Worm (Caenorhabditis elegans) whole organism, L1 larva: ENCODE measurements around the gene srz-31.

Experiments
- C04F5.9 ChIP-seq: sonication (generic microtip); optimal IDR thresholded peaks from 2 replicates; lab custom pipeline; 2016; ENCODE audit warnings: missing genetic modification characterization, missing compliant biosample characterization
- F16B12.6 ChIP-seq: fragments of 150-350 bp; optimal IDR thresholded peaks from 2 replicates; lab custom pipeline; 2014; ENCODE audit warnings: missing biosample characterization, missing genetic modification characterization
- Y116A8C.19 ChIP-seq: sonication (generic microtip); optimal IDR thresholded peaks from 2 replicates; lab custom pipeline; 2016; ENCODE audit warnings: missing compliant biosample characterization, missing genetic modification characterization, borderline replicate concordance
- dsc-1 ChIP-seq: sonication (generic microtip); optimal IDR thresholded peaks from 2 replicates; lab custom pipeline; 2016; ENCODE audit warnings: mild to moderate bottlenecking, missing genetic modification characterization, missing compliant biosample characterization
- efl-1 ChIP-seq, 4 experiments: fragments of 150-350 bp; optimal IDR thresholded peaks in 3 of 4; peaks in 1 of 4; 1 replicate in 1 of 4; 2 replicates in 3 of 4; lab custom pipeline; 2014; ENCODE audit warnings: missing biosample characterization in 2 of 4, missing genetic modification characterization in 2 of 4, missing genetic modification reagents in 2 of 4
- egl-27 ChIP-seq, 2 experiments: fragments of 150-350 bp in 1 of 2; sonication (generic microtip); optimal IDR thresholded peaks; 3 replicates each; lab custom pipeline; 2017 to 2018; ENCODE audit warnings: missing biosample characterization in 2 of 2, missing genetic modification characterization in 2 of 2, missing genetic modification reagents in 2 of 2
- fkh-4 ChIP-seq: sonication (generic microtip); optimal IDR thresholded peaks from 2 replicates; lab custom pipeline; 2016; ENCODE audit warnings: missing compliant biosample characterization, missing genetic modification characterization, borderline replicate concordance
- fos-1 ChIP-seq: fragments of 150-350 bp; optimal IDR thresholded peaks from 2 replicates; lab custom pipeline; 2014; ENCODE audit warnings: missing biosample characterization, missing genetic modification characterization
- grh-1 ChIP-seq: fragments of 200-800 bp; sonication (Bioruptor generic); IDR thresholded peaks from 2 replicates; pipeline ENCODE4 v1.3.6; 2022; ENCODE audit warnings: missing genetic modification reagents, missing genetic modification characterization, missing compliant biosample characterization
- hpl-2 ChIP-seq: fragments of 150-350 bp; optimal IDR thresholded peaks from 2 replicates; lab custom pipeline; 2014; ENCODE audit warnings: missing biosample characterization, missing genetic modification reagents, missing genetic modification characterization
- irx-1 ChIP-seq: sonication (generic microtip); optimal IDR thresholded peaks from 2 replicates; lab custom pipeline; 2016; ENCODE audit warnings: missing genetic modification characterization, missing compliant biosample characterization
- isw-1 ChIP-seq: fragments of 200-800 bp; sonication (Bioruptor generic); IDR thresholded peaks from 2 replicates; pipeline ENCODE4 v1.3.6; 2022; ENCODE audit warnings: missing genetic modification characterization, missing compliant biosample characterization
- lin-35 ChIP-seq, 2 experiments: fragments of 150-350 bp; optimal IDR thresholded peaks; 2 replicates each; lab custom pipeline; 2014; ENCODE audit warnings: missing biosample characterization in 2 of 2, missing genetic modification characterization in 2 of 2, missing genetic modification reagents in 2 of 2
- lir-3 ChIP-seq: sonication (generic microtip); optimal IDR thresholded peaks from 2 replicates; lab custom pipeline; 2016; ENCODE audit warnings: mild to moderate bottlenecking, missing genetic modification characterization, moderate library complexity, missing compliant biosample characterization; ENCODE audit not compliant: poor library complexity
- mdl-1 ChIP-seq, 2 experiments: fragments of 150-350 bp; optimal IDR thresholded peaks; 2 replicates each; lab custom pipeline; 2014 to 2017; ENCODE audit warnings: missing biosample characterization in 2 of 2, missing genetic modification characterization in 2 of 2, inconsistent platforms in 1 of 2
- nhr-20 ChIP-seq: sonication (generic microtip); optimal IDR thresholded peaks from 2 replicates; lab custom pipeline; 2016; ENCODE audit warnings: mild to moderate bottlenecking, missing genetic modification characterization, missing compliant biosample characterization
- nhr-71 ChIP-seq: sonication (generic microtip); optimal IDR thresholded peaks from 2 replicates; lab custom pipeline; 2016; ENCODE audit warnings: mild to moderate bottlenecking, missing genetic modification characterization, moderate library complexity, missing compliant biosample characterization
- nhr-84 ChIP-seq: sonication (generic microtip); optimal IDR thresholded peaks from 2 replicates; lab custom pipeline; 2017; ENCODE audit warnings: missing biosample characterization, missing genetic modification characterization
- nhr-85 ChIP-seq: sonication (generic microtip); peaks from one replicate; lab custom pipeline; 2016; ENCODE audit warnings: missing genetic modification characterization, inconsistent platforms, missing compliant biosample characterization
- nhr-90 ChIP-seq: sonication (generic microtip); optimal IDR thresholded peaks from 2 replicates; lab custom pipeline; 2016; ENCODE audit warnings: mild to moderate bottlenecking, missing genetic modification characterization, missing compliant biosample characterization; ENCODE audit not compliant: poor library complexity
- pqm-1 ChIP-seq: sonication (generic microtip); optimal IDR thresholded peaks from 3 replicates; lab custom pipeline; 2017; ENCODE audit warnings: missing biosample characterization, missing genetic modification characterization
- rnt-1 ChIP-seq: sonication (generic microtip); optimal IDR thresholded peaks from 2 replicates; lab custom pipeline; 2016; ENCODE audit warnings: mild to moderate bottlenecking, missing genetic modification characterization, moderate library complexity, missing compliant biosample characterization
- skn-1 ChIP-seq: fragments of 150-350 bp; optimal IDR thresholded peaks from 2 replicates; lab custom pipeline; 2014; ENCODE audit warnings: missing biosample characterization, missing genetic modification characterization
- sox-4 ChIP-seq: sonication (generic microtip); optimal IDR thresholded peaks from 2 replicates; lab custom pipeline; 2016; ENCODE audit warnings: missing genetic modification characterization, missing compliant biosample characterization
- sptf-1 ChIP-seq: fragments of 150-350 bp; optimal IDR thresholded peaks from 2 replicates; lab custom pipeline; 2014; ENCODE audit warnings: missing biosample characterization, missing genetic modification characterization
- sup-37 ChIP-seq: fragments of 200-800 bp; sonication (Bioruptor generic); optimal IDR thresholded peaks from 2 replicates; lab custom pipeline; 2018; ENCODE audit warnings: mild to moderate bottlenecking, missing genetic modification characterization, missing compliant biosample characterization
- unc-62 ChIP-seq: fragments of 150-350 bp; optimal IDR thresholded peaks from 2 replicates; lab custom pipeline; 2014; ENCODE audit warnings: missing biosample characterization, missing genetic modification reagents, missing genetic modification characterization
- unc-98 ChIP-seq: fragments of 200-800 bp; sonication (Bioruptor generic); IDR thresholded peaks from 2 replicates; pipeline ENCODE4 v1.3.6; 2022; ENCODE audit warnings: missing genetic modification characterization, missing compliant biosample characterization
- ztf-4 ChIP-seq: fragments of 150-350 bp; optimal IDR thresholded peaks from 2 replicates; lab custom pipeline; 2014; ENCODE audit warnings: missing biosample characterization, missing genetic modification characterization

The srz-31 gene

DNA sequence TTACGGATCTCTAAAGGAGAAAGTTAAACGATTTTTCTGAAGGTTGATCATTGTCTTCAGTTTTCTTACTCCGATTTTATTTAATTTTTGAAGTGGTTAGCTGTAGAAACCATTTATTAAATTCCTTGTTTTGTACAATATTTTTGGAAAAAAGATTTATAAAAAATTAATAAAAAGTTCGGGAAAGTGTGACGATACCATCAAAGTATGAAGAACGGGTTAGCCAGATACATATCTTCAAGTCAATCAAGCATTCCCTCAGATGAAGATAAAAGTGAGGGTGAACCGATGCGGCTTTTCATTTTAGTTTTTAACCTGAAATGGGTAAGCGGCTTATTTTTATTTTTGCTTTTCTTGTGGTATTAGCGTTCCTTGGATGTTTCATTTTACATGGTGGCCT is 28.3 kb downstream of the srz-31 start, which contains the start of gene R05A10.6:
Gene R05A10.6 (plus strand): TSS at position 301 of the 400 bp plus-strand sequence.
- no peak for TF ChIP-seq nhr-85 (tag; lab: Kevin White, UChicago)
- TF ChIP-seq pqm-1 (tag; lab: Kevin White, UChicago) = no peak
- no peak for TF ChIP-seq fos-1 (tag; lab: Kevin White, UChicago)
- no peak for TF ChIP-seq hpl-2 (GFP tag; lab: Kevin White, UChicago)
- TF ChIP-seq irx-1 (tag; lab: Kevin White, UChicago) = no peak
- TF ChIP-seq unc-98 = no peak
- no peak for TF ChIP-seq Y116A8C.19 (tag; lab: Kevin White, UChicago)
- no peak for TF ChIP-seq sox-4 (tag; lab: Kevin White, UChicago)

DNA sequence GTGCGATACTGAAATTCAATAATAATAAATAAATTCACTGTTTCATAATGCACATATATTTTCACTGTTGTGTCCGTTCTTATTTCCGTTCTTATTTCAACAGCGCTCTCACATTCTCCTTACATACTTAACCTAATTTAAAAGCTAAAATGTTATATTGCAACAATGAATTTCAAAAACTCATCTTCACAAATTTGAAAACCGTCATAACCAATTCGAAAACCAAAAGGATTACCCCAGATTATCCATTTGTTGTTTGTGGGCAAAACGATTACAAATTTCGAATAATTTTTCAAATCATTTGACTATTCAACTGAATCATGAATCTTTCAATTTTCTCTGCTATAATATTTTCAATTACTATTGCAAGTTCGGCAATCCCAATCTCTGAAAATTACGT is 35.0 kb downstream of the srz-31 start, which contains the start of gene R05A10.4:
Gene R05A10.4 (plus strand): TSS at position 301 of the 400 bp plus-strand sequence.
- TF ChIP-seq isw-1 (GFP tag; lab: Robert Waterston, UW) = no peak
- TF ChIP-seq unc-62 (GFP tag; lab: Kevin White, UChicago) = no peak
- TF ChIP-seq ztf-4 = no peak
- TF ChIP-seq sptf-1 (tag; lab: Kevin White, UChicago) = no peak
- no peak for TF ChIP-seq dsc-1
- TF ChIP-seq F16B12.6 (tag; lab: Kevin White, UChicago) = no peak
- no peak for TF ChIP-seq lin-35 (GFP tag; optimal IDR thresholded peaks at IDR 0.05; lab: Kevin White, UChicago)
- TF ChIP-seq egl-27 (tag; optimal IDR thresholded peaks at IDR 0.05; lab: Kevin White, UChicago) = no peak
- TF ChIP-seq sup-37 (GFP tag; lab: Kevin White, UChicago) = no peak

DNA sequence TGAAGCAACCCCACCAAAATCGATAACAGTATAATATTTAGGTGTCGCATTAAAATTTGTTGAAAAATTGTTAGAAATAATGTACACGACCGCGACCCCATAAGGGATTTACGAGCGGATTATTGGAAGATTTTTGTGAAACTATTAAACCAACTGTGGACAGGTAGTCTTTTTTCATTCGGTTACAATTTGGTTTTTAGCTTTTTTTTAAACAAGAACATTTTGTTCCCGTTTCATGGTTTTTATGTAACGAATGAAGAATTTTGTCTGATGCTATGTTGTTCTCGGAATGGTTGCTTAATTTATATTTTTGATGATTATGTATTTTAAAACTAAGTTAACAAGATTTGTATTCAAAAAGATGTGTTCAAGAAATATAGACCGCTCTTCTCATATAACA is 39.2 kb downstream of the srz-31 start, which contains the start of gene R05A10.3:
Gene R05A10.3 (minus strand): TSS at position 101 of the 400 bp plus-strand sequence.
- TF ChIP-seq isw-1 (GFP tag; lab: Robert Waterston, UW) = no peak
- no peak for TF ChIP-seq lir-3 (tag; lab: Kevin White, UChicago)
- TF ChIP-seq efl-1 (optimal IDR thresholded peaks at IDR 0.05; lab: Kevin White, UChicago) = no peak
- TF ChIP-seq efl-1 (GFP tag; optimal IDR thresholded peaks at IDR 0.05 in 1 of 2; lab: Kevin White, UChicago) = no peak
- TF ChIP-seq sox-4 (tag; lab: Kevin White, UChicago) = no peak
- no peak for TF ChIP-seq skn-1 (tag; lab: Kevin White, UChicago)
- TF ChIP-seq rnt-1 (tag; lab: Kevin White, UChicago) = no peak
- no peak for TF ChIP-seq grh-1 (GFP tag; lab: Robert Waterston, UW)

DNA sequence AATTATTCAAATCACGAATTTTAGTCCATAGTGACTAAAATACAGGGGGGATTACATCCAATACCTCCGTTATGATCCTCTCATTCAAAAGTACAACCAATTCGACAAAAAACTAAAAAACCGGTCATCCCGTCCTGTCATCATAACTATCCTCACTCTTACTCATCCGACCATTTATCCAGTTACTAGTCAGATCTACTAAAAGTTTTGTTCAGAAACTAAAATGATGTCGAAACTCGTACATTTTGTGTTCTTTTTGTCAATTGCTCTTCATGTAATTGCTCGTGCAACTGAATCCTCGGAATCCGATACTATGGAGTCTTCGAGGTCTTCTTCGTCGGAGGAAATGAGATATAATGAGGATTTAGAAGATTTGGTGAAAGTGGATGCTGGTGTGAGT is 39.9 kb downstream of the srz-31 start, which contains the start of gene R05A10.2:
Gene R05A10.2 (plus strand): TSS at position 214 of the 400 bp plus-strand sequence.
- TF ChIP-seq grh-1 (GFP tag; lab: Robert Waterston, UW) (no peak), efl-1 (optimal IDR thresholded peaks at IDR 0.05; lab: Kevin White, UChicago) (no peak), efl-1 (GFP tag; optimal IDR thresholded peaks at IDR 0.05 in 1 of 2; lab: Kevin White, UChicago) (peak in 1 of 2 experiments; percentile 71)

DNA sequence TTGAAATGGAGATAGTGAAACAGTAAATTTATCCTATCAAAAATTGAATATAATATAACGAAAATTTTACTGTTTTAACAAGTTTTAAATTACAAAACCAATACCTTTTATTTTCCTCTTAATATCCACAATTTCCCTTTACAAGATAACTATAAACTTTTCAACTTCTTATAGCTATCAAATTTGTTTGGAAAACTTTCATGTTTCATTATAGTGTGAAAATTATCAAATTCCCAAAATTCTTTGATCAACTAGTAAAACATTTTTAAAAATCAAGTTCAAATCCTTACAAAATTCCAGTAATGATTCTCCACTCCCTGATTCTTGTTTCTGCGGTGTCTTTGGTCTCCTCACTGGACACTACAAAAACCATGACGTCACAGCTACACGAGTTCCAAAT is 44.9 kb downstream of the srz-31 start, which contains the start of gene R05A10.1:
Gene R05A10.1 (plus strand): TSS at position 301 of the 400 bp plus-strand sequence.
- no peak for TF ChIP-seq pqm-1 (tag; lab: Kevin White, UChicago)
- TF ChIP-seq nhr-90 = no peak
- no peak for TF ChIP-seq nhr-71
- no peak for TF ChIP-seq fkh-4 (tag; lab: Kevin White, UChicago)
- TF ChIP-seq sox-4 (tag; lab: Kevin White, UChicago) = no peak
- TF ChIP-seq mdl-1 (tag; optimal IDR thresholded peaks at IDR 0.05; lab: Kevin White, UChicago) = no peak
- no peak for TF ChIP-seq C04F5.9 (tag; lab: Kevin White, UChicago)
- TF ChIP-seq nhr-84 (tag; lab: Kevin White, UChicago) = no peak
- TF ChIP-seq F16B12.6 (tag; lab: Kevin White, UChicago) = no peak

DNA sequence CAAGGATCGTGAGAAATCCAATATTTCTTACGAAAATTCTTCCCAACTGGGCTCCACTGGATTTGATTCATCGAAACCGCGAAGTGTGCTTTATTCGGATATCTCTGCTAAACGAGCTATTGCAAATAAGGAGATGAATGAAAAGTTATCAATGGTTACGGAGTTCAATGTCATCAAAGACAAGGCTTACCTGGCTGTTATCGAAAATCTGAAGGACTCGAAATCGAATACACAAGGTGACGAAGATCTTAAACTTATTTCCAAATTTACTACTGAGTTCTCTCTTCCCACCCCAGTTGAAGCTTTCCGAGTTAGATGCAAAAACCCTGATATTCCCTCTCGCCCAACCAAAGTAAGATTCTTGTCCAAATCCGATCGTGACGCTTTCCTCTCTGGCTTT is 49.1 kb downstream of the srz-31 start:
- TF ChIP-seq efl-1 (optimal IDR thresholded peaks at IDR 0.05; lab: Kevin White, UChicago) = no peak
- TF ChIP-seq efl-1 (GFP tag; optimal IDR thresholded peaks at IDR 0.05 in 1 of 2; lab: Kevin White, UChicago) = peak in 1 of 2 experiments; percentile 91
- no peak for TF ChIP-seq nhr-20 (tag; lab: Kevin White, UChicago)
- TF ChIP-seq, all 84 proteins: peak for 1
